Fruit fly (Drosophila melanogaster): Measurements from ENCODE around the gene Ntl.

dm6 chr2L:7753086-7753485, 42.4 kb downstream of the Ntl start, which contains the start of gene CG7203:
- no peak for TF ChIP-seq rn (GFP tag; IDR thresholded peaks at IDR 0.05)
- TF ChIP-seq CG17806 (tag; optimal IDR thresholded peaks at IDR 0.05): no peak

Data from whole organism, pupa.